Fruit fly (Drosophila melanogaster) whole organism, embryonic: Measurements from ENCODE around the gene CG10376.

Source experiments
- Aef1 ChIP-seq: fragments of 200-800 bp; sonication (Bioruptor generic); IDR thresholded peaks from 3 replicates; pipeline ENCODE4 v1.3.6; 2022; ENCODE audit warnings: missing biosample characterization, missing genetic modification characterization
- CG10147 ChIP-seq: fragments of 200-800 bp; sonication (Bioruptor generic); optimal IDR thresholded peaks from 2 replicates; lab custom pipeline; 2019; ENCODE audit warnings: missing biosample characterization, mild to moderate bottlenecking, missing genetic modification characterization, moderate library complexity
- CG10431 ChIP-seq: fragments of 200-800 bp; sonication (Bioruptor generic); optimal IDR thresholded peaks from 3 replicates; lab custom pipeline; 2018; ENCODE audit warnings: missing biosample characterization, mild to moderate bottlenecking, missing genetic modification characterization
- CG10654 ChIP-seq: fragments of 200-800 bp; sonication (Bioruptor generic); optimal IDR thresholded peaks from 2 replicates; lab custom pipeline; 2016; ENCODE audit warnings: missing biosample characterization, missing genetic modification characterization
- CG11696 ChIP-seq: fragments of 200-800 bp; sonication (Bioruptor generic); IDR thresholded peaks from 2 replicates; pipeline ENCODE4 v1.3.6; 2022; ENCODE audit warnings: missing biosample characterization, missing genetic modification characterization
- CG11723 ChIP-seq: fragments of 200-800 bp; sonication (Bioruptor generic); optimal IDR thresholded peaks from 2 replicates; lab custom pipeline; 2017; ENCODE audit warnings: missing biosample characterization, mild to moderate bottlenecking, missing genetic modification characterization
- CG12155 ChIP-seq: fragments of 200-800 bp; sonication (Bioruptor generic); optimal IDR thresholded peaks from 3 replicates; lab custom pipeline; 2016; ENCODE audit warnings: missing biosample characterization, missing genetic modification characterization
- CG12391 ChIP-seq: fragments of 200-800 bp; sonication (Bioruptor generic); optimal IDR thresholded peaks from 3 replicates; lab custom pipeline; 2018; ENCODE audit warnings: missing biosample characterization, mild to moderate bottlenecking, missing genetic modification characterization, moderate library complexity
- CG13287 ChIP-seq: fragments of 200-800 bp; sonication (Bioruptor generic); IDR thresholded peaks from 2 replicates; pipeline ENCODE4 v1.3.6; 2022; ENCODE audit warnings: missing biosample characterization, missing genetic modification characterization; ENCODE audit not compliant: partially characterized antibody
- CG15073 ChIP-seq: fragments of 200-800 bp; sonication (Bioruptor generic); optimal IDR thresholded peaks from 2 replicates; lab custom pipeline; 2016; ENCODE audit warnings: missing biosample characterization, missing genetic modification characterization
- CG15479 ChIP-seq: fragments of 200-800 bp; sonication (Bioruptor generic); optimal IDR thresholded peaks from 3 replicates; lab custom pipeline; 2019; ENCODE audit warnings: missing biosample characterization, mild to moderate bottlenecking, missing genetic modification characterization, moderate library complexity
- CG17361 ChIP-seq: fragments of 200-800 bp; sonication (Bioruptor generic); IDR thresholded peaks from 3 replicates; pipeline ENCODE4 v1.3.6; 2022; ENCODE audit warnings: missing biosample characterization, missing genetic modification characterization
- CG18619 ChIP-seq: fragments of 200-800 bp; sonication (Bioruptor generic); optimal IDR thresholded peaks from 3 replicates; lab custom pipeline; 2017; ENCODE audit warnings: missing biosample characterization, mild to moderate bottlenecking, missing genetic modification characterization
- CG2202 ChIP-seq: fragments of 200-800 bp; sonication (Bioruptor generic); optimal IDR thresholded peaks from 2 replicates; lab custom pipeline; 2018; ENCODE audit warnings: missing biosample characterization, mild to moderate bottlenecking, missing genetic modification characterization
- CG3847 ChIP-seq: fragments of 200-800 bp; sonication (Bioruptor generic); IDR thresholded peaks from 2 replicates; pipeline ENCODE4 v1.3.6; 2022; ENCODE audit warnings: missing biosample characterization, missing genetic modification characterization
- CG3995 ChIP-seq: fragments of 200-800 bp; sonication (Bioruptor generic); optimal IDR thresholded peaks from 3 replicates; lab custom pipeline; 2016; ENCODE audit warnings: missing biosample characterization, missing genetic modification characterization
- CG42726 ChIP-seq: fragments of 200-800 bp; sonication (Bioruptor generic); IDR thresholded peaks from 2 replicates; pipeline ENCODE4 v1.3.6; 2022; ENCODE audit warnings: missing biosample characterization, missing genetic modification characterization; ENCODE audit not compliant: partially characterized antibody
- CG7745 ChIP-seq: fragments of 200-800 bp; sonication (Bioruptor generic); optimal IDR thresholded peaks from 2 replicates; lab custom pipeline; 2018; ENCODE audit warnings: missing biosample characterization, mild to moderate bottlenecking, missing genetic modification characterization, moderate library complexity
- CG8089 ChIP-seq: fragments of 200-800 bp; sonication (Bioruptor generic); optimal IDR thresholded peaks from 3 replicates; lab custom pipeline; 2016; ENCODE audit warnings: missing biosample characterization, missing genetic modification characterization
- CG8290 ChIP-seq, 3 experiments: fragments of 200-800 bp; sonication (Bioruptor generic); optimal IDR thresholded peaks; 2 replicates each; lab custom pipeline; 2016 to 2019; ENCODE audit warnings: missing biosample characterization in 3 of 3, missing genetic modification characterization in 3 of 3, mild to moderate bottlenecking in 2 of 3, moderate library complexity in 1 of 3
- Chrac-16 ChIP-seq: fragments of 200-800 bp; sonication (Bioruptor generic); optimal IDR thresholded peaks from 3 replicates; lab custom pipeline; 2016; ENCODE audit warnings: missing biosample characterization, missing genetic modification characterization
- Dbx ChIP-seq: fragments of 200-800 bp; sonication (Bioruptor generic); IDR thresholded peaks from 3 replicates; pipeline ENCODE4 v1.3.6; 2022; ENCODE audit warnings: missing biosample characterization, missing genetic modification characterization
- E2f2 ChIP-seq: fragments of 200-800 bp; sonication (Bioruptor generic); IDR thresholded peaks from 2 replicates; pipeline ENCODE4 v1.3.6; 2022; ENCODE audit warnings: missing biosample characterization, missing genetic modification characterization
- Elba2 ChIP-seq: fragments of 200-800 bp; sonication (Bioruptor generic); optimal IDR thresholded peaks from 3 replicates; lab custom pipeline; 2016; ENCODE audit warnings: missing biosample characterization, missing genetic modification characterization
- HLHmδ ChIP-seq: fragments of 200-800 bp; sonication (Bioruptor generic); optimal IDR thresholded peaks from 2 replicates; lab custom pipeline; 2018; ENCODE audit warnings: missing biosample characterization, mild to moderate bottlenecking, missing genetic modification characterization, moderate library complexity
- MTF-1 ChIP-seq: fragments of 200-800 bp; sonication (Bioruptor generic); optimal IDR thresholded peaks from 2 replicates; lab custom pipeline; 2018; ENCODE audit warnings: missing biosample characterization, mild to moderate bottlenecking, missing genetic modification characterization, borderline replicate concordance
- Nf-YB ChIP-seq: fragments of 200-800 bp; sonication (Bioruptor generic); optimal IDR thresholded peaks from 3 replicates; lab custom pipeline; 2019; ENCODE audit warnings: missing biosample characterization, mild to moderate bottlenecking, missing genetic modification characterization, moderate library complexity
- Rfx ChIP-seq: fragments of 200-800 bp; sonication (Bioruptor generic); IDR thresholded peaks from 2 replicates; pipeline ENCODE4 v1.3.6; 2022; ENCODE audit warnings: missing biosample characterization, missing genetic modification characterization
- Sry-β ChIP-seq: fragments of 200-800 bp; sonication (Bioruptor generic); optimal IDR thresholded peaks from 2 replicates; lab custom pipeline; 2018; ENCODE audit warnings: missing biosample characterization, mild to moderate bottlenecking, missing genetic modification characterization, moderate library complexity
- Ssrp ChIP-seq: fragments of 200-800 bp; sonication (Bioruptor generic); optimal IDR thresholded peaks from 2 replicates; lab custom pipeline; 2018; ENCODE audit warnings: missing biosample characterization, mild to moderate bottlenecking, missing genetic modification characterization, moderate library complexity
- Tbp ChIP-seq: fragments of >200 bp; optimal IDR thresholded peaks from 2 replicates; lab custom pipeline; 2018; ENCODE audit warnings: missing biosample characterization, missing genetic modification characterization
- bigmax ChIP-seq: fragments of 200-800 bp; sonication (Bioruptor generic); optimal IDR thresholded peaks from 2 replicates; lab custom pipeline; 2018; ENCODE audit warnings: missing biosample characterization, mild to moderate bottlenecking, missing genetic modification characterization
- bowl ChIP-seq: fragments of 200-800 bp; sonication (Bioruptor generic); IDR thresholded peaks from 2 replicates; pipeline ENCODE4 v1.3.6; 2022; ENCODE audit warnings: missing biosample characterization, missing genetic modification characterization
- chn ChIP-seq: fragments of 200-800 bp; sonication (Bioruptor generic); optimal IDR thresholded peaks from 2 replicates; lab custom pipeline; 2016; ENCODE audit warnings: missing biosample characterization, missing genetic modification characterization
- ci ChIP-seq: fragments of 200-800 bp; sonication (Bioruptor generic); IDR thresholded peaks from 3 replicates; pipeline ENCODE4 v1.3.6; 2022; ENCODE audit warnings: missing biosample characterization, missing genetic modification characterization
- ems ChIP-seq: fragments of 200-800 bp; sonication (Bioruptor generic); optimal IDR thresholded peaks from 3 replicates; lab custom pipeline; 2016; ENCODE audit warnings: missing biosample characterization, missing genetic modification characterization
- fd96Cb ChIP-seq: fragments of 200-800 bp; sonication (Bioruptor generic); optimal IDR thresholded peaks from 2 replicates; lab custom pipeline; 2018; ENCODE audit warnings: missing biosample characterization, mild to moderate bottlenecking, missing genetic modification characterization, moderate library complexity
- insv ChIP-seq, 2 experiments: fragments of 200-800 bp; sonication (Bioruptor generic); optimal IDR thresholded peaks; 3 replicates each; lab custom pipeline; 2016 to 2018; ENCODE audit warnings: missing biosample characterization in 2 of 2, missing genetic modification characterization in 2 of 2
- jing ChIP-seq: fragments of 200-800 bp; sonication (Bioruptor generic); optimal IDR thresholded peaks from 2 replicates; lab custom pipeline; 2018; ENCODE audit warnings: missing biosample characterization, mild to moderate bottlenecking, missing genetic modification characterization
- lmd ChIP-seq: fragments of 200-800 bp; sonication (Bioruptor generic); IDR thresholded peaks from 2 replicates; pipeline ENCODE4 v1.3.6; 2022; ENCODE audit warnings: missing biosample characterization, missing genetic modification characterization
- mam ChIP-seq: fragments of 200-800 bp; sonication (Bioruptor generic); optimal IDR thresholded peaks from 3 replicates; lab custom pipeline; 2016; ENCODE audit warnings: missing biosample characterization, missing genetic modification characterization
- mld ChIP-seq: fragments of 200-800 bp; sonication (Bioruptor generic); IDR thresholded peaks from 3 replicates; pipeline ENCODE4 v1.3.6; 2022; ENCODE audit warnings: missing biosample characterization, missing genetic modification characterization; ENCODE audit not compliant: partially characterized antibody
- oc ChIP-seq: fragments of 200-800 bp; sonication (Bioruptor generic); optimal IDR thresholded peaks from 2 replicates; lab custom pipeline; 2018; ENCODE audit warnings: missing biosample characterization, mild to moderate bottlenecking, missing genetic modification characterization, moderate library complexity
- onecut ChIP-seq: fragments of 200-800 bp; sonication (Bioruptor generic); IDR thresholded peaks from 2 replicates; pipeline ENCODE4 v1.3.6; 2022; ENCODE audit warnings: missing biosample characterization, missing genetic modification characterization
- pho ChIP-seq: fragments of 200-800 bp; sonication (Bioruptor generic); optimal IDR thresholded peaks from 2 replicates; lab custom pipeline; 2016; ENCODE audit warnings: missing biosample characterization, missing genetic modification characterization
- stc ChIP-seq: fragments of 200-800 bp; sonication (Bioruptor generic); IDR thresholded peaks from 2 replicates; pipeline ENCODE4 v1.3.6; 2022; ENCODE audit warnings: missing biosample characterization, missing genetic modification characterization
- tio ChIP-seq: fragments of 200-800 bp; sonication (Bioruptor generic); optimal IDR thresholded peaks from 2 replicates; lab custom pipeline; 2017; ENCODE audit warnings: missing biosample characterization, missing genetic modification characterization, inconsistent platforms
- tna ChIP-seq: fragments of 200-800 bp; sonication (Bioruptor generic); IDR thresholded peaks from 2 replicates; pipeline ENCODE4 v1.3.6; 2022; ENCODE audit warnings: missing biosample characterization, missing genetic modification characterization; ENCODE audit not compliant: partially characterized antibody
- zfh1 ChIP-seq: fragments of 200-800 bp; sonication (Bioruptor generic); IDR thresholded peaks from 3 replicates; pipeline ENCODE4 v1.3.6; 2022; ENCODE audit warnings: missing biosample characterization, missing genetic modification characterization

The CG10376 gene

DNA sequence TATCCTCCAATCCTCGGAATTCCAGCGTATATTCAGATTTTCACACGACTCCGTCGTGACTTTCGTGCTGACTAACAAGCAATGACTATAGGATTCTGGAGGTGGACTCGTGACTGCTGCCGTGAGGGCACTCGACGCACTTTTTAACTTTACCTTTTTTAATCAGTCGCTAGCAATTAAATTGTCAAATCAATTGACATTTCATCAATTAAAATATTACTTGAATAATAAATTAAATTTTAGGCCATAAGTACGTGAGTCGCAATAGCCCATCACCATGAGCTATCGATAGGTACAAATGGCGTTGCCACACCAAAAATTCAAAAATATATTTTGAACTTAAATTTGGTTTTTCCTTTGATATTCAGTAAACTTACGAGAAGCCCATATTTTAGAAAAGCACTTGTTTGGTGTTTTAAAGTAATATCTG, 2.7 kb upstream of the CG10376 start, which contains the start of gene Jwa (continued):
- TF ChIP-seq mld (GFP tag; lab: Robert Waterston, UW) (peak; percentile 87), Aef1 (GFP tag; lab: Robert Waterston, UW) (peak; percentile 91), ci (GFP tag; lab: Robert Waterston, UW) (peak; percentile 94), pho (GFP tag; lab: Kevin White, UChicago) (peak; percentile 93), lmd (GFP tag; lab: Robert Waterston, UW) (peak; percentile 91), tna (GFP tag; lab: Robert Waterston, UW) (peak; percentile 95), CG2202 (tag; lab: Kevin White, UChicago) (peak; percentile 91), chn (GFP tag; lab: Kevin White, UChicago) (peak; percentile 95), CG15479 (GFP tag; lab: Kevin White, UChicago) (no peak), bigmax (GFP tag; lab: Kevin White, UChicago) (no peak), onecut (GFP tag; lab: Robert Waterston, UW) (peak; percentile 62), Sry-β (GFP tag; lab: Kevin White, UChicago) (no peak), CG3995 (GFP tag; lab: Kevin White, UChicago) (peak; percentile 67), MTF-1 (GFP tag; lab: Kevin White, UChicago) (no peak), CG11723 (peak; percentile 75), CG42726 (GFP tag; lab: Robert Waterston, UW) (peak; percentile 91), CG13287 (peak; percentile 100), Tbp (GFP tag; lab: Kevin White, UChicago) (no peak), oc (tag; lab: Kevin White, UChicago) (no peak), Dbx (GFP tag; lab: Robert Waterston, UW) (peak; percentile 95), E2f2 (GFP tag; lab: Robert Waterston, UW) (peak; percentile 89), CG10654 (GFP tag; lab: Kevin White, UChicago) (peak; percentile 91), CG15073 (GFP tag; lab: Kevin White, UChicago) (peak; percentile 80), Ssrp (peak; percentile 77), ems (GFP tag; lab: Kevin White, UChicago) (peak; percentile 93), CG10147 (GFP tag; lab: Kevin White, UChicago) (peak; percentile 53), bowl (GFP tag; lab: Robert Waterston, UW) (peak; percentile 90), CG8089 (peak; percentile 85), CG10431 (GFP tag; lab: Kevin White, UChicago) (peak; percentile 52), tio (GFP tag; lab: Kevin White, UChicago) (peak; percentile 95), CG8290 (GFP tag; optimal IDR thresholded peaks at IDR 0.05; lab: Kevin White, UChicago) (peak; percentile 89), CG8290 (tag; optimal IDR thresholded peaks at IDR 0.05; lab: Kevin White, UChicago) (peak; percentile 69 to 92), stc (GFP tag; lab: Robert Waterston, UW) (peak; percentile 78), mam (peak; percentile 93), Chrac-16 (GFP tag; lab: Kevin White, UChicago) (peak; percentile 99), HLHmδ (GFP tag; lab: Kevin White, UChicago) (no peak), insv (GFP tag; optimal IDR thresholded peaks at IDR 0.05; lab: Kevin White, UChicago) (peak in 1 of 2 experiments; percentile 46), jing (GFP tag; lab: Kevin White, UChicago) (peak; percentile 68), Rfx (GFP tag; lab: Robert Waterston, UW) (peak; percentile 94), CG11696 (GFP tag; lab: Robert Waterston, UW) (no peak), CG3847 (GFP tag; lab: Robert Waterston, UW) (peak; percentile 96), fd96Cb (tag; lab: Kevin White, UChicago) (peak; percentile 87), CG7745 (tag; lab: Kevin White, UChicago) (no peak), CG12391 (tag; lab: Kevin White, UChicago) (peak; percentile 98), CG17361 (peak; percentile 84), Nf-YB (peak; percentile 80), zfh1 (GFP tag; lab: Robert Waterston, UW) (peak; percentile 92), CG18619 (peak; percentile 79), Elba2 (GFP tag; lab: Kevin White, UChicago) (peak; percentile 75), CG12155 (GFP tag; lab: Kevin White, UChicago) (peak; percentile 97)
